Worm (Caenorhabditis elegans) whole organism, late embryonic: ENCODE data around the gene lgc-34.

ENCODE experiments used
- C08G9.2 ChIP-seq: sonication (generic microtip); optimal IDR thresholded peaks from 2 replicates; lab custom pipeline; 2016; ENCODE audit warnings: mild to moderate bottlenecking, missing genetic modification characterization, moderate library complexity, missing compliant biosample characterization
- C38D4.7 ChIP-seq: fragments of 200-800 bp; sonication (Bioruptor generic); optimal IDR thresholded peaks from 2 replicates; lab custom pipeline; 2018; ENCODE audit warnings: mild to moderate bottlenecking, missing genetic modification characterization, moderate library complexity, missing compliant biosample characterization
- F13H6.1 ChIP-seq: sonication (generic microtip); optimal IDR thresholded peaks from 2 replicates; lab custom pipeline; 2016; ENCODE audit warnings: missing genetic modification characterization, missing compliant biosample characterization
- T23F11.4 ChIP-seq: fragments of 200-800 bp; sonication (Bioruptor generic); optimal IDR thresholded peaks from 2 replicates; lab custom pipeline; 2018; ENCODE audit warnings: mild to moderate bottlenecking, missing genetic modification characterization, missing compliant biosample characterization
- ahr-1 ChIP-seq: sonication (generic microtip); optimal IDR thresholded peaks from 2 replicates; lab custom pipeline; 2016; ENCODE audit warnings: missing genetic modification characterization, missing compliant biosample characterization
- ama-1 ChIP-seq: fragments of 150-350 bp; optimal IDR thresholded peaks from 2 replicates; lab custom pipeline; 2014
- ceh-14 ChIP-seq: sonication (generic microtip); optimal IDR thresholded peaks from 2 replicates; lab custom pipeline; 2016; ENCODE audit warnings: missing genotype, missing genetic modification characterization, missing compliant biosample characterization
- ceh-18 ChIP-seq: sonication (generic microtip); optimal IDR thresholded peaks from 2 replicates; lab custom pipeline; 2016; ENCODE audit warnings: missing genetic modification characterization, missing compliant biosample characterization
- ceh-2 ChIP-seq: sonication (generic microtip); optimal IDR thresholded peaks from 2 replicates; lab custom pipeline; 2016; ENCODE audit warnings: missing genotype, missing genetic modification characterization, missing compliant biosample characterization
- ceh-22 ChIP-seq: sonication (generic microtip); optimal IDR thresholded peaks from 2 replicates; lab custom pipeline; 2017; ENCODE audit warnings: missing biosample characterization, missing genetic modification characterization
- ceh-30 ChIP-seq: fragments of 150-350 bp; optimal IDR thresholded peaks from 2 replicates; lab custom pipeline; 2014; ENCODE audit warnings: missing biosample characterization, missing genetic modification characterization
- ceh-31 ChIP-seq: sonication (generic microtip); optimal IDR thresholded peaks from 2 replicates; lab custom pipeline; 2016; ENCODE audit warnings: missing genetic modification characterization, missing compliant biosample characterization
- ceh-45 ChIP-seq: fragments of 200-800 bp; sonication (Bioruptor generic); IDR thresholded peaks from 2 replicates; pipeline ENCODE4 v1.3.6; 2022; ENCODE audit warnings: missing genetic modification reagents, missing genetic modification characterization, missing compliant biosample characterization
- ceh-48 ChIP-seq: sonication (generic microtip); optimal IDR thresholded peaks from 2 replicates; lab custom pipeline; 2016; ENCODE audit warnings: missing genetic modification characterization, inconsistent platforms, missing compliant biosample characterization
- ceh-6 ChIP-seq: fragments of 200-800 bp; sonication (Bioruptor generic); optimal IDR thresholded peaks from 2 replicates; lab custom pipeline; 2018; ENCODE audit warnings: mild to moderate bottlenecking, missing genetic modification characterization, missing compliant biosample characterization
- che-1 ChIP-seq: sonication (generic microtip); optimal IDR thresholded peaks from 2 replicates; lab custom pipeline; 2016; ENCODE audit warnings: mild to moderate bottlenecking, missing genetic modification characterization, missing compliant biosample characterization
- dmd-4 ChIP-seq: sonication (generic microtip); optimal IDR thresholded peaks from 2 replicates; lab custom pipeline; 2016; ENCODE audit warnings: borderline replicate concordance, missing genetic modification characterization, missing compliant biosample characterization
- elt-2 ChIP-seq: sonication (generic microtip); optimal IDR thresholded peaks from 2 replicates; lab custom pipeline; 2016; ENCODE audit warnings: missing genetic modification reagents, missing genetic modification characterization, missing compliant biosample characterization
- elt-4 ChIP-seq: sonication (generic microtip); optimal IDR thresholded peaks from 2 replicates; lab custom pipeline; 2016; ENCODE audit warnings: missing genetic modification characterization, missing compliant biosample characterization
- ets-4 ChIP-seq: sonication (generic microtip); optimal IDR thresholded peaks from 2 replicates; lab custom pipeline; 2016; ENCODE audit warnings: missing genetic modification characterization, missing compliant biosample characterization
- eyg-1 ChIP-seq: sonication (generic microtip); optimal IDR thresholded peaks from 2 replicates; lab custom pipeline; 2016; ENCODE audit warnings: missing genotype, missing genetic modification characterization, missing compliant biosample characterization
- fkh-10 ChIP-seq: fragments of 150-350 bp; optimal IDR thresholded peaks from 2 replicates; lab custom pipeline; 2014; ENCODE audit warnings: missing biosample characterization, missing genetic modification reagents, missing genetic modification characterization
- hlh-30 ChIP-seq: sonication (generic microtip); optimal IDR thresholded peaks from 2 replicates; lab custom pipeline; 2017; ENCODE audit warnings: antibody characterized with exemption, missing genetic modification characterization, missing compliant biosample characterization; ENCODE audit not compliant: insufficient read depth
- hlh-6 ChIP-seq: sonication (generic microtip); optimal IDR thresholded peaks from 2 replicates; lab custom pipeline; 2016; ENCODE audit warnings: missing genotype, missing genetic modification characterization, missing compliant biosample characterization
- hlh-8 ChIP-seq: sonication (generic microtip); optimal IDR thresholded peaks from 2 replicates; lab custom pipeline; 2016; ENCODE audit warnings: missing genotype, missing genetic modification characterization, missing compliant biosample characterization
- lim-6 ChIP-seq: sonication (generic microtip); optimal IDR thresholded peaks from 2 replicates; lab custom pipeline; 2016; ENCODE audit warnings: missing genetic modification characterization, missing compliant biosample characterization
- nfya-1 ChIP-seq: sonication (generic microtip); optimal IDR thresholded peaks from 2 replicates; lab custom pipeline; 2017; ENCODE audit warnings: missing genetic modification characterization, mild to moderate bottlenecking, missing compliant biosample characterization, antibody characterized with exemption, moderate library complexity
- nhr-11 ChIP-seq: fragments of 150-350 bp; optimal IDR thresholded peaks from 2 replicates; lab custom pipeline; 2014; ENCODE audit warnings: missing biosample characterization, missing genetic modification characterization
- npax-4 ChIP-seq: sonication (generic microtip); optimal IDR thresholded peaks from 2 replicates; lab custom pipeline; 2016; ENCODE audit warnings: missing genetic modification characterization, missing compliant biosample characterization
- pag-3 ChIP-seq: sonication (generic microtip); optimal IDR thresholded peaks from 2 replicates; lab custom pipeline; 2016; ENCODE audit warnings: missing compliant biosample characterization, missing genetic modification characterization, borderline replicate concordance
- pat-9 ChIP-seq: fragments of 200-800 bp; sonication (Bioruptor generic); optimal IDR thresholded peaks from 2 replicates; lab custom pipeline; 2018; ENCODE audit warnings: mild to moderate bottlenecking, missing genetic modification characterization, moderate library complexity, missing compliant biosample characterization
- pax-1 ChIP-seq: fragments of 150-350 bp; optimal IDR thresholded peaks from 2 replicates; lab custom pipeline; 2014; ENCODE audit warnings: missing biosample characterization, missing genetic modification characterization
- pha-2 ChIP-seq: sonication (generic microtip); optimal IDR thresholded peaks from 2 replicates; lab custom pipeline; 2017; ENCODE audit warnings: mild to moderate bottlenecking, missing genetic modification characterization, missing compliant biosample characterization
- pha-4 ChIP-seq: fragments of 150-350 bp; optimal IDR thresholded peaks from 2 replicates; lab custom pipeline; 2018; ENCODE audit warnings: missing biosample characterization, missing genetic modification reagents, missing genetic modification characterization
- pros-1 ChIP-seq: fragments of 150-350 bp; optimal IDR thresholded peaks from 2 replicates; lab custom pipeline; 2014; ENCODE audit warnings: missing biosample characterization, missing genetic modification reagents, missing genetic modification characterization
- ref-2 ChIP-seq: sonication (generic microtip); optimal IDR thresholded peaks from 2 replicates; lab custom pipeline; 2016; ENCODE audit warnings: missing genetic modification characterization, missing compliant biosample characterization
- rnt-1 ChIP-seq: sonication (generic microtip); optimal IDR thresholded peaks from 2 replicates; lab custom pipeline; 2016; ENCODE audit warnings: missing genetic modification characterization, missing compliant biosample characterization
- syd-9 ChIP-seq: sonication (generic microtip); optimal IDR thresholded peaks from 2 replicates; lab custom pipeline; 2016; ENCODE audit warnings: mild to moderate bottlenecking, missing genetic modification characterization, moderate library complexity, missing compliant biosample characterization
- tbx-2 ChIP-seq: sonication (generic microtip); optimal IDR thresholded peaks from 2 replicates; lab custom pipeline; 2016; ENCODE audit warnings: missing genetic modification characterization, missing compliant biosample characterization
- tbx-7 ChIP-seq: sonication (generic microtip); optimal IDR thresholded peaks from 2 replicates; lab custom pipeline; 2016; ENCODE audit warnings: missing genotype, missing genetic modification characterization, missing compliant biosample characterization
- ttx-3 ChIP-seq: sonication (generic microtip); optimal IDR thresholded peaks from 2 replicates; lab custom pipeline; 2016; ENCODE audit warnings: missing genetic modification reagents, missing genetic modification characterization, missing compliant biosample characterization
- unc-42 ChIP-seq: sonication (generic microtip); optimal IDR thresholded peaks from 2 replicates; lab custom pipeline; 2016; ENCODE audit warnings: missing genotype, missing genetic modification characterization, missing compliant biosample characterization
- zip-5 ChIP-seq: sonication (generic microtip); optimal IDR thresholded peaks from 2 replicates; lab custom pipeline; 2016; ENCODE audit warnings: missing genetic modification characterization, missing compliant biosample characterization

lgc-34 gene

ce11 chrII:526375-526774 lies at the start of gene lgc-34:
TSS of gene lgc-34 (plus strand) at chrII:526574.
- TF ChIP-seq ceh-18 (tag; lab: Kevin White, UChicago) (peak; percentile 32), F13H6.1 (no peak), pha-2 (tag; lab: Kevin White, UChicago) (no peak)
- TF ChIP-seq, all 69 proteins: peak for 1

ce11 chrII:484328-484916 lies 42.0 kb upstream of the lgc-34 start, which contains the start of the genes gldi-1 and prp-21:
TSS of gene gldi-1 (minus strand) at chrII:484378.
TSS of gene prp-21 (plus strand) at chrII:484866.
- peak; percentile 40 for TF ChIP-seq tbx-7 (tag; lab: Kevin White, UChicago)
- no peak for TF ChIP-seq ceh-18 (tag; lab: Kevin White, UChicago)
- peak; percentile 33 for TF ChIP-seq pax-1 (tag; lab: Kevin White, UChicago)
- TF ChIP-seq lim-6, result no peak
- peak; percentile 77 for TF ChIP-seq ceh-31 (tag; lab: Kevin White, UChicago)
- no peak for TF ChIP-seq che-1 (tag; lab: Kevin White, UChicago)
- no peak for TF ChIP-seq nfya-1
- peak; percentile 99 for TF ChIP-seq unc-42 (tag; lab: Kevin White, UChicago)
- TF ChIP-seq ceh-22 (tag; lab: Kevin White, UChicago), result no peak
- TF ChIP-seq T23F11.4 (GFP tag; lab: Kevin White, UChicago), result no peak
- TF ChIP-seq ceh-45 (GFP tag; lab: Robert Waterston, UW), result no peak
- peak; percentile 38 for TF ChIP-seq tbx-2 (tag; lab: Kevin White, UChicago)
- TF ChIP-seq ets-4, result peak; percentile 63
- TF ChIP-seq ceh-14 (tag; lab: Kevin White, UChicago), result peak; percentile 31
- no peak for TF ChIP-seq eyg-1 (tag; lab: Kevin White, UChicago)
- TF ChIP-seq pha-4 (tag; lab: Kevin White, UChicago), result no peak
- TF ChIP-seq zip-5, result peak; percentile 40
- peak; percentile 36 for TF ChIP-seq C08G9.2 (tag; lab: Kevin White, UChicago)
- peak; percentile 57 for TF ChIP-seq hlh-8 (tag; lab: Kevin White, UChicago)
- TF ChIP-seq hlh-6 (tag; lab: Kevin White, UChicago), result no peak
- TF ChIP-seq ceh-2, result peak; percentile 66

- TF ChIP-seq T23F11.4 (GFP tag; lab: Kevin White, UChicago) (no peak), syd-9 (tag; lab: Kevin White, UChicago) (no peak), ceh-48 (no peak), tbx-7 (tag; lab: Kevin White, UChicago) (no peak), pha-4 (tag; lab: Kevin White, UChicago) (no peak), nhr-11 (no peak), ceh-6 (no peak), ceh-30 (tag; lab: Kevin White, UChicago) (no peak), npax-4 (tag; lab: Kevin White, UChicago) (no peak), rnt-1 (tag; lab: Kevin White, UChicago) (no peak), elt-4 (no peak), elt-2 (no peak), lim-6 (no peak), hlh-30 (tag; lab: Kevin White, UChicago) (no peak), zip-5 (no peak)
- TF ChIP-seq, all 69 proteins: peak for 0
Measured at ce11 chrII:495124-495523, 31.2 kb upstream of the lgc-34 start, which contains the start of gene sms-5. TSS of gene sms-5 (plus strand) at chrII:495424.

ce11 chrII:502638-503037 lies 23.7 kb upstream of the lgc-34 start:
- TF ChIP-seq lim-6 (no peak), ttx-3 (no peak), ceh-18 (tag; lab: Kevin White, UChicago) (no peak), elt-2 (no peak), ceh-31 (tag; lab: Kevin White, UChicago) (no peak), ceh-30 (tag; lab: Kevin White, UChicago) (no peak), ref-2 (tag; lab: Kevin White, UChicago) (no peak), dmd-4 (tag; lab: Kevin White, UChicago) (no peak), ama-1 (lab: Kevin White, UChicago) (no peak), pat-9 (tag; lab: Kevin White, UChicago) (no peak), ceh-22 (tag; lab: Kevin White, UChicago) (no peak), nhr-11 (no peak), ceh-45 (GFP tag; lab: Robert Waterston, UW) (no peak), unc-42 (tag; lab: Kevin White, UChicago) (no peak), pag-3 (tag; lab: Kevin White, UChicago) (no peak), pros-1 (tag; lab: Kevin White, UChicago) (no peak), ahr-1 (no peak), C38D4.7 (no peak), rnt-1 (tag; lab: Kevin White, UChicago) (no peak), fkh-10 (GFP tag; lab: Kevin White, UChicago) (no peak)
- TF ChIP-seq, all 69 proteins: peak for 0
